Fruit fly (Drosophila melanogaster): ENCODE data around the gene Srx.

dm6 chrX:17816437-17816836 lies 40.3 kb upstream of the Srx start:
- TF ChIP-seq pan (optimal IDR thresholded peaks at IDR 0.05) (no peak), usp (GFP tag; optimal IDR thresholded peaks at IDR 0.05) (no peak), EcR (GFP tag; optimal IDR thresholded peaks at IDR 0.05) (no peak)

Measured in whole organism.